Fruit fly (Drosophila melanogaster): Measurements from ENCODE around the gene Septin4.

Gene Septin4

dm6 chrX:16640260-16641100 is 54.5 kb downstream of the Septin4 start, which contains the start of the genes SNRPG and mthl1 (continued):
- TF ChIP-seq CG15479 (GFP tag; optimal IDR thresholded peaks at IDR 0.05) (no peak), az2 (GFP tag; optimal IDR thresholded peaks at IDR 0.05) (peak; percentile 80), pita (GFP tag; optimal IDR thresholded peaks at IDR 0.05) (no peak), stwl (tag; optimal IDR thresholded peaks at IDR 0.05) (peak; percentile 45), tin (GFP tag; optimal IDR thresholded peaks at IDR 0.05) (peak; percentile 84), CG13894 (tag; optimal IDR thresholded peaks at IDR 0.05) (peak; percentile 63), pb (GFP tag; optimal IDR thresholded peaks at IDR 0.05) (peak; percentile 49), CG7839 (tag; optimal IDR thresholded peaks at IDR 0.05) (peak; percentile 85), CG2129 (GFP tag; IDR thresholded peaks at IDR 0.05; ENCODE audit: partially characterized antibody) (no peak), CG6689 (GFP tag; IDR thresholded peaks at IDR 0.05) (peak; percentile 90), CG14965 (GFP tag; optimal IDR thresholded peaks at IDR 0.05; ENCODE audit: borderline replicate concordance) (no peak), CG1792 (GFP tag; optimal IDR thresholded peaks at IDR 0.05) (peak; percentile 41), cg (GFP tag; optimal IDR thresholded peaks at IDR 0.05) (no peak), Dbx (GFP tag; IDR thresholded peaks at IDR 0.05) (peak; percentile 94), Pdp1 (GFP tag; optimal IDR thresholded peaks at IDR 0.05) (peak; percentile 70 to 80), gsb (GFP tag; IDR thresholded peaks at IDR 0.05) (peak; percentile 84), C15 (GFP tag; IDR thresholded peaks at IDR 0.05) (peak; percentile 77), sug (tag; optimal IDR thresholded peaks at IDR 0.05) (peak; percentile 43), CG15073 (GFP tag; optimal IDR thresholded peaks at IDR 0.05) (peak; percentile 44), vfl (GFP tag; optimal IDR thresholded peaks at IDR 0.05) (peak; percentile 82), al (GFP tag; IDR thresholded peaks at IDR 0.05) (peak; percentile 92), lab (GFP tag; optimal IDR thresholded peaks at IDR 0.05) (peak; percentile 81), CG31441 (GFP tag; IDR thresholded peaks at IDR 0.05) (peak; percentile 74), CG17328 (GFP tag; IDR thresholded peaks at IDR 0.05) (peak; percentile 88), CG10565 (GFP tag; optimal IDR thresholded peaks at IDR 0.05) (no peak), Doc3 (GFP tag; IDR thresholded peaks at IDR 0.05; ENCODE audit: partially characterized antibody) (peak; percentile 56), da (GFP tag; optimal IDR thresholded peaks at IDR 0.05) (peak; percentile 43), crp (GFP tag; optimal IDR thresholded peaks at IDR 0.05) (peak in 1 of 2 experiments; percentile 30), CG9727 (GFP tag; optimal IDR thresholded peaks at IDR 0.05) (peak; percentile 60), abd-A (tag; optimal IDR thresholded peaks at IDR 0.05) (no peak), crc (GFP tag; optimal IDR thresholded peaks at IDR 0.05) (no peak), Mes4 (GFP tag; optimal IDR thresholded peaks at IDR 0.05) (peak; percentile 32), ac (GFP tag; optimal IDR thresholded peaks at IDR 0.05) (no peak), nom (GFP tag; optimal IDR thresholded peaks at IDR 0.05) (peak; percentile 31), Oli (tag; optimal IDR thresholded peaks at IDR 0.05) (peak; percentile 72), chif (GFP tag; optimal IDR thresholded peaks at IDR 0.05) (peak; percentile 58 to 73), Xrp1 (GFP tag; IDR thresholded peaks at IDR 0.05) (peak; percentile 87), CG2712 (tag; optimal IDR thresholded peaks at IDR 0.05) (peak; percentile 70), CG9609 (GFP tag; optimal IDR thresholded peaks at IDR 0.05) (peak; percentile 80), Rx (GFP tag; IDR thresholded peaks at IDR 0.05) (peak; percentile 91), hb (GFP tag; IDR thresholded peaks at IDR 0.05; ENCODE audit: partially characterized antibody) (no peak), exex (tag; optimal IDR thresholded peaks at IDR 0.05) (no peak), emc (GFP tag; optimal IDR thresholded peaks at IDR 0.05) (peak; percentile 70), HLH3B (GFP tag; IDR thresholded peaks at IDR 0.05) (peak; percentile 89), CG16815 (GFP tag; optimal IDR thresholded peaks at IDR 0.05) (peak; percentile 83), CG34376 (GFP tag; optimal IDR thresholded peaks at IDR 0.05) (peak; percentile 31), Hr51 (GFP tag; optimal IDR thresholded peaks at IDR 0.05) (peak; percentile 75 to 80), knrl (GFP tag; IDR thresholded peaks at IDR 0.05; ENCODE audit: partially characterized antibody) (peak; percentile 75)

Measured in whole organism, embryonic.